Worm (Caenorhabditis elegans) whole organism, young adult: ENCODE measurements around the gene C05A2.4.

Experiments
- F10E7.11 ChIP-seq: sonication (generic microtip); optimal IDR thresholded peaks from 2 replicates; lab custom pipeline; 2017; ENCODE audit warnings: mild to moderate bottlenecking, missing genetic modification characterization, moderate library complexity, missing compliant biosample characterization
- F57A8.1 ChIP-seq: fragments of 200-800 bp; sonication (Bioruptor generic); optimal IDR thresholded peaks from 2 replicates; lab custom pipeline; 2018; ENCODE audit warnings: mild to moderate bottlenecking, missing genetic modification characterization, moderate library complexity, missing compliant biosample characterization
- K11D2.4 ChIP-seq: fragments of 200-800 bp; sonication (Bioruptor generic); IDR thresholded peaks from 2 replicates; pipeline ENCODE4 v1.3.6; 2022; ENCODE audit warnings: missing genetic modification reagents, missing genetic modification characterization, missing compliant biosample characterization
- akir-1 ChIP-seq: fragments of 200-800 bp; sonication (Bioruptor generic); optimal IDR thresholded peaks from 2 replicates; lab custom pipeline; 2018; ENCODE audit warnings: mild to moderate bottlenecking, missing genetic modification characterization, moderate library complexity, missing compliant biosample characterization
- ama-1 ChIP-seq, 3 experiments: fragments of 150-350 bp in 1 of 3; sonication (generic microtip) in 2 of 3; optimal IDR thresholded peaks; 2 replicates each; lab custom pipeline; 2014 to 2018; ENCODE audit warnings: missing biosample characterization in 2 of 3, missing genetic modification characterization in 2 of 3, missing genetic modification reagents in 2 of 3
- atf-7 ChIP-seq: sonication (generic microtip); optimal IDR thresholded peaks from 2 replicates; lab custom pipeline; 2017; ENCODE audit warnings: mild to moderate bottlenecking, missing genetic modification characterization, missing compliant biosample characterization
- cebp-1 ChIP-seq, 2 experiments: fragments of 200-800 bp in 1 of 2; sonication (Bioruptor generic) in 1 of 2; sonication (generic microtip) in 1 of 2; IDR thresholded peaks in 1 of 2; optimal IDR thresholded peaks in 1 of 2; 2 replicates each; pipeline versions ENCODE4 v1.3.6 to Lab custom; 2017 to 2022; ENCODE audit warnings: missing compliant biosample characterization in 2 of 2, missing genetic modification characterization in 2 of 2, mild to moderate bottlenecking in 1 of 2, missing genetic modification reagents in 1 of 2, moderate library complexity in 1 of 2
- cebp-2 ChIP-seq: fragments of 200-800 bp; sonication (Bioruptor generic); IDR thresholded peaks from 2 replicates; pipeline ENCODE4 v1.3.6; 2022; ENCODE audit warnings: missing genetic modification characterization, missing compliant biosample characterization
- ceh-27 ChIP-seq: fragments of 200-800 bp; sonication (Bioruptor generic); optimal IDR thresholded peaks from 2 replicates; lab custom pipeline; 2018; ENCODE audit warnings: mild to moderate bottlenecking, missing genetic modification characterization, moderate library complexity, missing compliant biosample characterization
- chd-7 ChIP-seq: sonication (generic microtip); optimal IDR thresholded peaks from 2 replicates; lab custom pipeline; 2016; ENCODE audit warnings: mild to moderate bottlenecking, missing genetic modification characterization, moderate library complexity, missing compliant biosample characterization
- dox-1 ChIP-seq: fragments of 200-800 bp; sonication (Bioruptor generic); IDR thresholded peaks from 2 replicates; pipeline ENCODE4 v1.3.6; 2022; ENCODE audit warnings: missing genetic modification reagents, missing genetic modification characterization, missing compliant biosample characterization
- dpl-1 ChIP-seq: fragments of 150-350 bp; optimal IDR thresholded peaks from 2 replicates; lab custom pipeline; 2014; ENCODE audit warnings: missing biosample characterization, missing genetic modification reagents, missing genetic modification characterization
- ets-4 ChIP-seq: fragments of 200-800 bp; sonication (Bioruptor generic); optimal IDR thresholded peaks from 2 replicates; lab custom pipeline; 2018; ENCODE audit warnings: mild to moderate bottlenecking, missing genetic modification characterization, missing compliant biosample characterization
- gei-17 ChIP-seq: fragments of 200-800 bp; sonication (Bioruptor generic); optimal IDR thresholded peaks from 2 replicates; lab custom pipeline; 2018; ENCODE audit warnings: mild to moderate bottlenecking, missing genetic modification characterization, missing compliant biosample characterization
- hmg-1.2 ChIP-seq: fragments of 200-800 bp; sonication (Bioruptor generic); IDR thresholded peaks from 2 replicates; pipeline ENCODE4 v1.3.6; 2022; ENCODE audit warnings: missing genetic modification reagents, missing genetic modification characterization, missing compliant biosample characterization
- hsf-1 ChIP-seq: fragments of 200-800 bp; sonication (Bioruptor generic); IDR thresholded peaks from 2 replicates; pipeline ENCODE4 v1.3.6; 2022; ENCODE audit warnings: missing genetic modification reagents, missing genetic modification characterization, missing compliant biosample characterization
- let-607 ChIP-seq, 2 experiments: fragments of 200-800 bp in 1 of 2; sonication (Bioruptor generic) in 1 of 2; sonication (generic microtip) in 1 of 2; optimal IDR thresholded peaks; 2 replicates each; lab custom pipeline; 2016 to 2018; ENCODE audit warnings: mild to moderate bottlenecking in 2 of 2, missing compliant biosample characterization in 2 of 2, missing genetic modification characterization in 2 of 2, moderate library complexity in 2 of 2, missing genotype in 1 of 2
- lin-40 ChIP-seq: sonication (generic microtip); optimal IDR thresholded peaks from 2 replicates; lab custom pipeline; 2016; ENCODE audit warnings: missing genetic modification characterization, mild to moderate bottlenecking, missing compliant biosample characterization, missing genotype, missing genetic modification reagents
- lir-1 ChIP-seq: fragments of 200-800 bp; sonication (Bioruptor generic); conservative IDR thresholded peaks from 2 replicates; pipeline ENCODE4 v1.3.6; 2022; ENCODE audit warnings: missing genetic modification reagents, missing genetic modification characterization, missing compliant biosample characterization
- mel-28 ChIP-seq: sonication (generic microtip); optimal IDR thresholded peaks from 2 replicates; lab custom pipeline; 2016; ENCODE audit warnings: borderline replicate concordance, mild to moderate bottlenecking, missing genetic modification characterization, missing compliant biosample characterization
- mxl-1 ChIP-seq: sonication (generic microtip); optimal IDR thresholded peaks from 2 replicates; lab custom pipeline; 2016; ENCODE audit warnings: missing genetic modification characterization, missing compliant biosample characterization
- nfya-2 ChIP-seq: fragments of 200-800 bp; sonication (Bioruptor generic); IDR thresholded peaks from 2 replicates; pipeline ENCODE4 v1.3.6; 2022; ENCODE audit warnings: missing genetic modification reagents, missing genetic modification characterization, missing compliant biosample characterization
- nhr-120 ChIP-seq: fragments of 200-800 bp; sonication (Bioruptor generic); IDR thresholded peaks from 2 replicates; pipeline ENCODE4 v1.3.6; 2022; ENCODE audit warnings: missing genetic modification characterization, missing compliant biosample characterization
- nhr-80 ChIP-seq: sonication (generic microtip); optimal IDR thresholded peaks from 2 replicates; lab custom pipeline; 2016; ENCODE audit warnings: missing genetic modification characterization, missing compliant biosample characterization
- pbrm-1 ChIP-seq: fragments of 200-800 bp; sonication (Bioruptor generic); IDR thresholded peaks from 2 replicates; pipeline ENCODE4 v1.3.6; 2022; ENCODE audit warnings: missing genetic modification reagents, missing genetic modification characterization, missing compliant biosample characterization
- rpc-1 ChIP-seq, 2 experiments: fragments of 150-350 bp in 1 of 2; sonication (generic microtip) in 1 of 2; optimal IDR thresholded peaks; 2 replicates each; lab custom pipeline; 2014 to 2018; ENCODE audit warnings: missing biosample characterization in 1 of 2, missing genetic modification characterization in 1 of 2, missing genetic modification reagents in 1 of 2, missing genotype in 1 of 2
- sptf-2 ChIP-seq: fragments of 200-800 bp; sonication (Bioruptor generic); optimal IDR thresholded peaks from 2 replicates; lab custom pipeline; 2018; ENCODE audit warnings: mild to moderate bottlenecking, missing genetic modification characterization, missing compliant biosample characterization
- tlf-1 ChIP-seq: fragments of 200-800 bp; sonication (Bioruptor generic); optimal IDR thresholded peaks from 2 replicates; lab custom pipeline; 2018; ENCODE audit warnings: mild to moderate bottlenecking, missing genetic modification characterization, missing compliant biosample characterization
- xnd-1 ChIP-seq: sonication (generic microtip); optimal IDR thresholded peaks from 2 replicates; lab custom pipeline; 2016; ENCODE audit warnings: missing genotype, missing genetic modification reagents, missing genetic modification characterization, missing compliant biosample characterization
- ztf-25 ChIP-seq: fragments of 200-800 bp; sonication (Bioruptor generic); IDR thresholded peaks from 2 replicates; pipeline ENCODE4 v1.3.6; 2022; ENCODE audit warnings: missing genetic modification reagents, missing genetic modification characterization, missing compliant biosample characterization
- ztf-28 ChIP-seq: fragments of 200-800 bp; sonication (Bioruptor generic); IDR thresholded peaks from 2 replicates; pipeline ENCODE4 v1.3.6; 2022; ENCODE audit warnings: missing genetic modification reagents, missing genetic modification characterization, missing compliant biosample characterization
- ztf-3 ChIP-seq: fragments of 200-800 bp; sonication (Bioruptor generic); optimal IDR thresholded peaks from 2 replicates; lab custom pipeline; 2018; ENCODE audit warnings: mild to moderate bottlenecking, missing genetic modification characterization, missing compliant biosample characterization

C05A2.4 gene

ce11 chrV:10711829-10712607 lies 16.7 kb downstream of the C05A2.4 start (continued):
- TF ChIP-seq K11D2.4 (GFP tag; lab: Robert Waterston, UW) (0 out of 2 replicates have a peak, but pooled peaks have one; percentile 10), xnd-1 (tag; lab: Kevin White, UChicago) (no peak), ztf-3 (no peak), chd-7 (tag; lab: Kevin White, UChicago) (peak; percentile 28), mel-28 (tag; lab: Kevin White, UChicago) (peak; percentile 35), rpc-1 (optimal IDR thresholded peaks at IDR 0.05; lab: Kevin White, UChicago) (no peak), rpc-1 (tag; optimal IDR thresholded peaks at IDR 0.05; lab: Kevin White, UChicago) (no peak)

- TF ChIP-seq ama-1 (optimal IDR thresholded peaks at IDR 0.05; lab: Kevin White, UChicago) (no peak), ama-1 (GFP tag; optimal IDR thresholded peaks at IDR 0.05; lab: Kevin White, UChicago) (peak in 1 of 2 experiments; percentile 5), pbrm-1 (GFP tag; lab: Robert Waterston, UW) (no peak), K11D2.4 (GFP tag; lab: Robert Waterston, UW) (0 out of 2 replicates have a peak, but pooled peaks have one; percentile 3), let-607 (tag; optimal IDR thresholded peaks at IDR 0.05; lab: Kevin White, UChicago) (no peak), dox-1 (no peak), sptf-2 (GFP tag; lab: Kevin White, UChicago) (no peak), ztf-25 (GFP tag; lab: Robert Waterston, UW) (peak; percentile 53; the same call in 1 of the 2 replicates), nhr-120 (GFP tag; lab: Robert Waterston, UW) (no peak), hmg-1.2 (GFP tag; lab: Robert Waterston, UW) (no peak), dpl-1 (no peak), F10E7.11 (tag; lab: Kevin White, UChicago) (no peak), F57A8.1 (GFP tag; lab: Kevin White, UChicago) (no peak), hsf-1 (GFP tag; lab: Robert Waterston, UW) (0 out of 2 replicates have a peak, but pooled peaks have one; percentile 8), tlf-1 (GFP tag; lab: Kevin White, UChicago) (no peak), gei-17 (GFP tag; lab: Kevin White, UChicago) (no peak), cebp-2 (GFP tag; lab: Robert Waterston, UW) (no peak), ztf-28 (GFP tag; lab: Robert Waterston, UW) (0 out of 2 replicates have a peak, but pooled peaks have one; percentile 5)
Measured at ce11 chrV:10712608-10712900, 17.3 kb downstream of the C05A2.4 start.

- TF ChIP-seq cebp-1 (GFP tag; IDR thresholded peaks at IDR 0.05; lab: Robert Waterston, UW) (no peak), cebp-1 (tag; optimal IDR thresholded peaks at IDR 0.05; lab: Kevin White, UChicago) (peak; percentile 14), atf-7 (tag; lab: Kevin White, UChicago) (peak; percentile 11), ets-4 (GFP tag; lab: Kevin White, UChicago) (peak; percentile 13), lir-1 (GFP tag; lab: Robert Waterston, UW) (no peak), akir-1 (no peak), nfya-2 (GFP tag; lab: Robert Waterston, UW) (no peak), ceh-27 (GFP tag; lab: Kevin White, UChicago) (no peak), lin-40 (tag; lab: Kevin White, UChicago) (no peak), mxl-1 (tag; lab: Kevin White, UChicago) (no peak), nhr-80 (tag; lab: Kevin White, UChicago) (peak; percentile 71)
Measured at ce11 chrV:10713704-10714239, 18.5 kb downstream of the C05A2.4 start.
